Worm (Caenorhabditis elegans) whole organism, late embryonic: ENCODE data around the gene F44E2.6.

ENCODE experiments used
- F13H6.1 ChIP-seq: sonication (generic microtip); optimal IDR thresholded peaks from 2 replicates; lab custom pipeline; 2016; ENCODE audit warnings: missing genetic modification characterization, missing compliant biosample characterization
- K02D7.2 ChIP-seq: sonication (generic microtip); optimal IDR thresholded peaks from 2 replicates; lab custom pipeline; 2017; ENCODE audit warnings: mild to moderate bottlenecking, missing genetic modification characterization, missing compliant biosample characterization
- K09A11.1 ChIP-seq: sonication (generic microtip); optimal IDR thresholded peaks from 2 replicates; lab custom pipeline; 2017; ENCODE audit warnings: antibody characterized with exemption, mild to moderate bottlenecking, missing genetic modification characterization, missing compliant biosample characterization; ENCODE audit not compliant: insufficient read depth
- Y22D7AL.16 ChIP-seq: sonication (generic microtip); optimal IDR thresholded peaks from 2 replicates; lab custom pipeline; 2016; ENCODE audit warnings: missing genetic modification characterization, missing compliant biosample characterization
- ceh-14 ChIP-seq: sonication (generic microtip); optimal IDR thresholded peaks from 2 replicates; lab custom pipeline; 2016; ENCODE audit warnings: missing genotype, missing genetic modification characterization, missing compliant biosample characterization
- ceh-18 ChIP-seq: sonication (generic microtip); optimal IDR thresholded peaks from 2 replicates; lab custom pipeline; 2016; ENCODE audit warnings: missing genetic modification characterization, missing compliant biosample characterization
- ceh-19 ChIP-seq: fragments of 200-800 bp; sonication (Bioruptor generic); optimal IDR thresholded peaks from 2 replicates; lab custom pipeline; 2018; ENCODE audit warnings: mild to moderate bottlenecking, missing genetic modification characterization, missing compliant biosample characterization
- ceh-2 ChIP-seq: sonication (generic microtip); optimal IDR thresholded peaks from 2 replicates; lab custom pipeline; 2016; ENCODE audit warnings: missing genotype, missing genetic modification characterization, missing compliant biosample characterization
- ceh-31 ChIP-seq: sonication (generic microtip); optimal IDR thresholded peaks from 2 replicates; lab custom pipeline; 2016; ENCODE audit warnings: missing genetic modification characterization, missing compliant biosample characterization
- ceh-34 ChIP-seq: sonication (generic microtip); optimal IDR thresholded peaks from 2 replicates; lab custom pipeline; 2016; ENCODE audit warnings: mild to moderate bottlenecking, missing genetic modification characterization, missing compliant biosample characterization
- ceh-45 ChIP-seq: fragments of 200-800 bp; sonication (Bioruptor generic); IDR thresholded peaks from 2 replicates; pipeline ENCODE4 v1.3.6; 2022; ENCODE audit warnings: missing genetic modification reagents, missing genetic modification characterization, missing compliant biosample characterization
- ceh-48 ChIP-seq: sonication (generic microtip); optimal IDR thresholded peaks from 2 replicates; lab custom pipeline; 2016; ENCODE audit warnings: missing genetic modification characterization, inconsistent platforms, missing compliant biosample characterization
- ceh-6 ChIP-seq: fragments of 200-800 bp; sonication (Bioruptor generic); optimal IDR thresholded peaks from 2 replicates; lab custom pipeline; 2018; ENCODE audit warnings: mild to moderate bottlenecking, missing genetic modification characterization, missing compliant biosample characterization
- ceh-9 ChIP-seq: sonication (generic microtip); optimal IDR thresholded peaks from 2 replicates; lab custom pipeline; 2016; ENCODE audit warnings: mild to moderate bottlenecking, missing genetic modification characterization, inconsistent platforms, missing compliant biosample characterization
- hlh-15 ChIP-seq: sonication (generic microtip); optimal IDR thresholded peaks from 2 replicates; lab custom pipeline; 2016; ENCODE audit warnings: missing genetic modification characterization, missing compliant biosample characterization
- lim-6 ChIP-seq: sonication (generic microtip); optimal IDR thresholded peaks from 2 replicates; lab custom pipeline; 2016; ENCODE audit warnings: missing genetic modification characterization, missing compliant biosample characterization
- lin-11 ChIP-seq: fragments of 200-800 bp; sonication (Bioruptor generic); optimal IDR thresholded peaks from 2 replicates; lab custom pipeline; 2018; ENCODE audit warnings: mild to moderate bottlenecking, missing genetic modification characterization, missing compliant biosample characterization
- madf-2 ChIP-seq: sonication (generic microtip); optimal IDR thresholded peaks from 2 replicates; lab custom pipeline; 2017; ENCODE audit warnings: missing genetic modification characterization, missing compliant biosample characterization
- mec-3 ChIP-seq: sonication (generic microtip); optimal IDR thresholded peaks from 2 replicates; lab custom pipeline; 2016; ENCODE audit warnings: borderline replicate concordance, missing genetic modification characterization, missing compliant biosample characterization
- nfya-1 ChIP-seq: sonication (generic microtip); optimal IDR thresholded peaks from 2 replicates; lab custom pipeline; 2017; ENCODE audit warnings: missing genetic modification characterization, mild to moderate bottlenecking, missing compliant biosample characterization, antibody characterized with exemption, moderate library complexity
- nhr-11 ChIP-seq: fragments of 150-350 bp; optimal IDR thresholded peaks from 2 replicates; lab custom pipeline; 2014; ENCODE audit warnings: missing biosample characterization, missing genetic modification characterization
- npax-4 ChIP-seq: sonication (generic microtip); optimal IDR thresholded peaks from 2 replicates; lab custom pipeline; 2016; ENCODE audit warnings: missing genetic modification characterization, missing compliant biosample characterization
- pag-3 ChIP-seq: sonication (generic microtip); optimal IDR thresholded peaks from 2 replicates; lab custom pipeline; 2016; ENCODE audit warnings: missing compliant biosample characterization, missing genetic modification characterization, borderline replicate concordance
- pat-9 ChIP-seq: fragments of 200-800 bp; sonication (Bioruptor generic); optimal IDR thresholded peaks from 2 replicates; lab custom pipeline; 2018; ENCODE audit warnings: mild to moderate bottlenecking, missing genetic modification characterization, moderate library complexity, missing compliant biosample characterization
- pax-1 ChIP-seq: fragments of 150-350 bp; optimal IDR thresholded peaks from 2 replicates; lab custom pipeline; 2014; ENCODE audit warnings: missing biosample characterization, missing genetic modification characterization
- pha-4 ChIP-seq: fragments of 150-350 bp; optimal IDR thresholded peaks from 2 replicates; lab custom pipeline; 2018; ENCODE audit warnings: missing biosample characterization, missing genetic modification reagents, missing genetic modification characterization
- pqm-1 ChIP-seq: sonication (generic microtip); optimal IDR thresholded peaks from 2 replicates; lab custom pipeline; 2016; ENCODE audit warnings: missing genetic modification characterization, missing compliant biosample characterization
- ref-2 ChIP-seq: sonication (generic microtip); optimal IDR thresholded peaks from 2 replicates; lab custom pipeline; 2016; ENCODE audit warnings: missing genetic modification characterization, missing compliant biosample characterization
- rnt-1 ChIP-seq: sonication (generic microtip); optimal IDR thresholded peaks from 2 replicates; lab custom pipeline; 2016; ENCODE audit warnings: missing genetic modification characterization, missing compliant biosample characterization
- sdc-2 ChIP-seq: sonication (generic microtip); optimal IDR thresholded peaks from 2 replicates; lab custom pipeline; 2016; ENCODE audit warnings: missing genotype, missing genetic modification characterization, missing compliant biosample characterization
- sox-2 ChIP-seq: fragments of 200-800 bp; sonication (Bioruptor generic); IDR thresholded peaks from 2 replicates; pipeline ENCODE4 v1.3.6; 2022; ENCODE audit warnings: missing genetic modification reagents, missing genetic modification characterization, missing compliant biosample characterization
- sox-4 ChIP-seq: sonication (generic microtip); optimal IDR thresholded peaks from 2 replicates; lab custom pipeline; 2017; ENCODE audit warnings: mild to moderate bottlenecking, missing genetic modification characterization, inconsistent platforms, missing compliant biosample characterization
- syd-9 ChIP-seq: sonication (generic microtip); optimal IDR thresholded peaks from 2 replicates; lab custom pipeline; 2016; ENCODE audit warnings: mild to moderate bottlenecking, missing genetic modification characterization, moderate library complexity, missing compliant biosample characterization
- tbx-2 ChIP-seq: sonication (generic microtip); optimal IDR thresholded peaks from 2 replicates; lab custom pipeline; 2016; ENCODE audit warnings: missing genetic modification characterization, missing compliant biosample characterization
- tbx-7 ChIP-seq: sonication (generic microtip); optimal IDR thresholded peaks from 2 replicates; lab custom pipeline; 2016; ENCODE audit warnings: missing genotype, missing genetic modification characterization, missing compliant biosample characterization
- ttx-3 ChIP-seq: sonication (generic microtip); optimal IDR thresholded peaks from 2 replicates; lab custom pipeline; 2016; ENCODE audit warnings: missing genetic modification reagents, missing genetic modification characterization, missing compliant biosample characterization
- unc-42 ChIP-seq: sonication (generic microtip); optimal IDR thresholded peaks from 2 replicates; lab custom pipeline; 2016; ENCODE audit warnings: missing genotype, missing genetic modification characterization, missing compliant biosample characterization
- unc-55 ChIP-seq: sonication (generic microtip); optimal IDR thresholded peaks from 2 replicates; lab custom pipeline; 2017; ENCODE audit warnings: missing biosample characterization, missing genetic modification reagents, missing genetic modification characterization
- unc-86 ChIP-seq: sonication (generic microtip); optimal IDR thresholded peaks from 2 replicates; lab custom pipeline; 2016; ENCODE audit warnings: missing genetic modification characterization, missing compliant biosample characterization

The F44E2.6 gene

ce11 chrIII:8824556-8824955 is 20.5 kb downstream of the F44E2.6 start:
- TF ChIP-seq nhr-11 (tag; lab: Kevin White, UChicago) (no peak), lim-6 (no peak), ceh-9 (no peak), nfya-1 (tag; lab: Kevin White, UChicago) (no peak), pat-9 (tag; lab: Kevin White, UChicago) (no peak), ceh-14 (tag; lab: Kevin White, UChicago) (no peak)

- TF ChIP-seq ceh-2 (tag; lab: Kevin White, UChicago) (no peak), lim-6 (no peak), ref-2 (tag; lab: Kevin White, UChicago) (no peak), sdc-2 (tag; lab: Kevin White, UChicago) (no peak), Y22D7AL.16 (tag; lab: Kevin White, UChicago) (no peak), ttx-3 (no peak), lin-11 (no peak), pax-1 (tag; lab: Kevin White, UChicago) (no peak)
Measured at ce11 chrIII:8818599-8818998, 26.4 kb downstream of the F44E2.6 start, which contains the start of gene pat-2. TSS of gene pat-2 (plus strand) at chrIII:8818899.

- TF ChIP-seq ttx-3 (no peak), ceh-18 (tag; lab: Kevin White, UChicago) (peak; percentile 70), sdc-2 (tag; lab: Kevin White, UChicago) (no peak), hlh-15 (tag; lab: Kevin White, UChicago) (no peak), npax-4 (tag; lab: Kevin White, UChicago) (no peak), pha-4 (tag; lab: Kevin White, UChicago) (no peak), lin-11 (no peak), K09A11.1 (tag; lab: Kevin White, UChicago) (no peak), tbx-2 (no peak), ceh-45 (GFP tag; lab: Robert Waterston, UW) (no peak), mec-3 (tag; lab: Kevin White, UChicago) (no peak), syd-9 (tag; lab: Kevin White, UChicago) (no peak), pag-3 (no peak), tbx-7 (tag; lab: Kevin White, UChicago) (no peak), ceh-34 (tag; lab: Kevin White, UChicago) (peak; percentile 21), unc-55 (GFP tag; lab: Kevin White, UChicago) (no peak), K02D7.2 (tag; lab: Kevin White, UChicago) (no peak), nfya-1 (tag; lab: Kevin White, UChicago) (peak; percentile 8), sox-4 (tag; lab: Kevin White, UChicago) (no peak), ceh-2 (tag; lab: Kevin White, UChicago) (no peak), ceh-31 (no peak), Y22D7AL.16 (tag; lab: Kevin White, UChicago) (no peak), madf-2 (tag; lab: Kevin White, UChicago) (no peak), rnt-1 (tag; lab: Kevin White, UChicago) (peak; percentile 62), sox-2 (no peak), pqm-1 (tag; lab: Kevin White, UChicago) (no peak), lim-6 (no peak), ceh-6 (GFP tag; lab: Kevin White, UChicago) (no peak), ceh-19 (GFP tag; lab: Kevin White, UChicago) (no peak), unc-42 (tag; lab: Kevin White, UChicago) (no peak), F13H6.1 (peak; percentile 5), unc-86 (tag; lab: Kevin White, UChicago) (no peak), pat-9 (tag; lab: Kevin White, UChicago) (no peak), ceh-48 (no peak)
Measured at ce11 chrIII:8815699-8816098, 29.3 kb downstream of the F44E2.6 start.
